Fruit fly (Drosophila melanogaster) whole organism, prepupa: Measurements from ENCODE around the gene CG33721.
A peak's percentile ranks its signal among the peaks of the same experiment; 100 is the strongest.

Experiments used
- Blimp-1 ChIP-seq: fragments of 200-800 bp; sonication (Bioruptor generic); optimal IDR thresholded peaks from 3 replicates; lab custom pipeline; 2017; ENCODE audit warnings: missing biosample characterization, missing genetic modification characterization, mild to moderate bottlenecking, moderate library complexity, missing genetic modification reagents
- CG10631 ChIP-seq: fragments of 200-800 bp; sonication (Bioruptor generic); optimal IDR thresholded peaks from 2 replicates; lab custom pipeline; 2016; ENCODE audit warnings: missing biosample characterization, missing genetic modification characterization
- CG11294 ChIP-seq: fragments of 200-800 bp; sonication (Bioruptor generic); IDR thresholded peaks from 2 replicates; pipeline ENCODE4 v1.3.6; 2022; ENCODE audit warnings: missing biosample characterization, missing genetic modification characterization
- CG11762 ChIP-seq: fragments of 200-800 bp; sonication (Bioruptor generic); optimal IDR thresholded peaks from 3 replicates; lab custom pipeline; 2016; ENCODE audit warnings: missing biosample characterization, missing genetic modification characterization; ENCODE audit not compliant: insufficient read depth
- CG15336 ChIP-seq: fragments of 200-800 bp; sonication (Bioruptor generic); IDR thresholded peaks from 2 replicates; pipeline ENCODE4 v1.3.6; 2022; ENCODE audit warnings: missing biosample characterization, missing genetic modification characterization
- CG1621 ChIP-seq: fragments of 200-800 bp; sonication (Bioruptor generic); optimal IDR thresholded peaks from 3 replicates; lab custom pipeline; 2018; ENCODE audit warnings: missing biosample characterization, mild to moderate bottlenecking, missing genetic modification characterization
- CG16779 ChIP-seq: fragments of 200-800 bp; sonication (Bioruptor generic); optimal IDR thresholded peaks from 3 replicates; lab custom pipeline; 2017; ENCODE audit warnings: missing biosample characterization, mild to moderate bottlenecking, missing genetic modification characterization
- CG3032 ChIP-seq: fragments of 200-800 bp; optimal IDR thresholded peaks from 2 replicates; lab custom pipeline; 2019; ENCODE audit warnings: missing biosample characterization, mild to moderate bottlenecking, missing genetic modification characterization, moderate library complexity
- CG31627 ChIP-seq: fragments of 200-800 bp; sonication (Bioruptor generic); optimal IDR thresholded peaks from 3 replicates; lab custom pipeline; 2016; ENCODE audit warnings: missing biosample characterization, missing genetic modification characterization
- CG32006 ChIP-seq: fragments of 200-800 bp; sonication (Bioruptor generic); optimal IDR thresholded peaks from 3 replicates; lab custom pipeline; 2017; ENCODE audit warnings: missing biosample characterization, mild to moderate bottlenecking, missing genetic modification characterization
- CG34406 ChIP-seq: fragments of 200-800 bp; sonication (Bioruptor generic); optimal IDR thresholded peaks from 3 replicates; lab custom pipeline; 2016; ENCODE audit warnings: missing biosample characterization, missing genetic modification characterization
- CG3919 ChIP-seq: fragments of 200-800 bp; sonication (Bioruptor generic); optimal IDR thresholded peaks from 3 replicates; lab custom pipeline; 2016; ENCODE audit warnings: missing biosample characterization, missing genetic modification characterization
- CG4318 ChIP-seq: fragments of 200-800 bp; sonication (Bioruptor generic); optimal IDR thresholded peaks from 3 replicates; lab custom pipeline; 2017; ENCODE audit warnings: missing biosample characterization, mild to moderate bottlenecking, missing genetic modification characterization
- CG6163 ChIP-seq: fragments of 200-800 bp; sonication (Bioruptor generic); IDR thresholded peaks from 3 replicates; pipeline ENCODE4 v1.3.6; 2022; ENCODE audit warnings: missing biosample characterization, missing genetic modification characterization
- CG6276 ChIP-seq: fragments of 200-800 bp; sonication (Bioruptor generic); optimal IDR thresholded peaks from 2 replicates; lab custom pipeline; 2017; ENCODE audit warnings: missing biosample characterization, mild to moderate bottlenecking, missing genetic modification characterization
- CG6792 ChIP-seq: fragments of 200-800 bp; sonication (Bioruptor generic); optimal IDR thresholded peaks from 3 replicates; lab custom pipeline; 2016; ENCODE audit warnings: missing biosample characterization, missing genetic modification characterization
- CG6854 ChIP-seq: fragments of 200-800 bp; sonication (Bioruptor generic); optimal IDR thresholded peaks from 2 replicates; lab custom pipeline; 2017; ENCODE audit warnings: missing biosample characterization, mild to moderate bottlenecking, missing genetic modification characterization
- CG7368 ChIP-seq: fragments of 200-800 bp; sonication (Bioruptor generic); optimal IDR thresholded peaks from 3 replicates; lab custom pipeline; 2016; ENCODE audit warnings: missing biosample characterization, missing genetic modification characterization
- CG8119 ChIP-seq: fragments of 200-800 bp; sonication (Bioruptor generic); IDR thresholded peaks from 3 replicates; pipeline ENCODE4 v1.3.6; 2022; ENCODE audit warnings: missing biosample characterization, missing genetic modification characterization
- CG8319 ChIP-seq: fragments of 200-800 bp; sonication (Bioruptor generic); optimal IDR thresholded peaks from 3 replicates; lab custom pipeline; 2016; ENCODE audit warnings: missing biosample characterization, missing genetic modification characterization
- CG8632 ChIP-seq: fragments of 200-800 bp; sonication (Bioruptor generic); optimal IDR thresholded peaks from 3 replicates; lab custom pipeline; 2016; ENCODE audit warnings: missing biosample characterization, missing genetic modification characterization
- CG9139 ChIP-seq: fragments of 200-800 bp; sonication (Bioruptor generic); optimal IDR thresholded peaks from 3 replicates; lab custom pipeline; 2017; ENCODE audit warnings: missing biosample characterization, mild to moderate bottlenecking, missing genetic modification characterization
- Eip75B ChIP-seq: fragments of 200-800 bp; sonication (Bioruptor generic); optimal IDR thresholded peaks from 3 replicates; lab custom pipeline; 2016; ENCODE audit warnings: missing biosample characterization, missing genetic modification characterization
- Eip78C ChIP-seq: fragments of 200-800 bp; sonication (Bioruptor generic); peaks from one replicate; lab custom pipeline; 2016; ENCODE audit warnings: missing biosample characterization, missing genetic modification characterization
- Eip93F ChIP-seq: fragments of 200-800 bp; sonication (Bioruptor generic); optimal IDR thresholded peaks from 2 replicates; lab custom pipeline; 2016; ENCODE audit warnings: missing biosample characterization, mild to moderate bottlenecking, missing genetic modification characterization
- Ets21C ChIP-seq: fragments of 200-800 bp; sonication (Bioruptor generic); optimal IDR thresholded peaks from 3 replicates; lab custom pipeline; 2016; ENCODE audit warnings: missing biosample characterization, missing genetic modification characterization
- Ets96B ChIP-seq: fragments of 200-800 bp; optimal IDR thresholded peaks from 2 replicates; lab custom pipeline; 2019; ENCODE audit warnings: missing biosample characterization, mild to moderate bottlenecking, missing genetic modification characterization, moderate library complexity
- Gug ChIP-seq: fragments of 200-800 bp; sonication (Bioruptor generic); IDR thresholded peaks from 2 replicates; pipeline ENCODE4 v1.3.6; 2022; ENCODE audit warnings: missing biosample characterization, missing genetic modification characterization
- Hr38 ChIP-seq: sonication (Bioruptor generic); optimal IDR thresholded peaks from 2 replicates; lab custom pipeline; 2016; ENCODE audit warnings: missing biosample characterization, missing genetic modification characterization
- Hr4 ChIP-seq: fragments of 200-800 bp; sonication (Bioruptor generic); optimal IDR thresholded peaks from 3 replicates; lab custom pipeline; 2016; ENCODE audit warnings: missing biosample characterization, missing genetic modification characterization
- Lpt ChIP-seq: fragments of 200-800 bp; sonication (Bioruptor generic); optimal IDR thresholded peaks from 3 replicates; lab custom pipeline; 2016; ENCODE audit warnings: missing biosample characterization, missing genetic modification characterization
- Met ChIP-seq: fragments of 200-800 bp; sonication (Bioruptor generic); optimal IDR thresholded peaks from 3 replicates; lab custom pipeline; 2016; ENCODE audit warnings: missing biosample characterization, missing genetic modification characterization
- OdsH ChIP-seq: fragments of 200-800 bp; sonication (Bioruptor generic); optimal IDR thresholded peaks from 3 replicates; lab custom pipeline; 2016; ENCODE audit warnings: missing biosample characterization, missing genetic modification characterization
- Sox102F ChIP-seq: fragments of 200-800 bp; sonication (Bioruptor generic); optimal IDR thresholded peaks from 2 replicates; lab custom pipeline; 2016; ENCODE audit warnings: missing biosample characterization, mild to moderate bottlenecking, missing genetic modification characterization
- Sox14 ChIP-seq: fragments of 200-800 bp; sonication (Bioruptor generic); optimal IDR thresholded peaks from 3 replicates; lab custom pipeline; 2016; ENCODE audit warnings: missing biosample characterization, missing genetic modification characterization
- Sox15 ChIP-seq: fragments of 200-800 bp; sonication (Bioruptor generic); optimal IDR thresholded peaks from 3 replicates; lab custom pipeline; 2016; ENCODE audit warnings: missing biosample characterization, missing genetic modification characterization
- achi ChIP-seq: fragments of 200-800 bp; sonication (Bioruptor generic); optimal IDR thresholded peaks from 3 replicates; lab custom pipeline; 2016; ENCODE audit warnings: missing biosample characterization, missing genetic modification characterization
- acj6 ChIP-seq: fragments of 200-800 bp; sonication (Bioruptor generic); optimal IDR thresholded peaks from 3 replicates; lab custom pipeline; 2016; ENCODE audit warnings: missing biosample characterization, missing genetic modification characterization
- cyc ChIP-seq: fragments of 200-800 bp; sonication (Bioruptor generic); optimal IDR thresholded peaks from 3 replicates; lab custom pipeline; 2016; ENCODE audit warnings: missing biosample characterization, missing genetic modification characterization
- dac ChIP-seq: fragments of 200-800 bp; sonication (Bioruptor generic); optimal IDR thresholded peaks from 2 replicates; lab custom pipeline; 2017; ENCODE audit warnings: missing biosample characterization, mild to moderate bottlenecking, missing genetic modification characterization
- dsx ChIP-seq: fragments of 200-800 bp; optimal IDR thresholded peaks from 3 replicates; lab custom pipeline; 2019; ENCODE audit warnings: missing biosample characterization, mild to moderate bottlenecking, missing genetic modification characterization, moderate library complexity; ENCODE audit not compliant: poor library complexity, severe bottlenecking
- eg ChIP-seq: fragments of 200-800 bp; sonication (Bioruptor generic); IDR thresholded peaks from 3 replicates; pipeline ENCODE4 v1.3.6; 2022; ENCODE audit warnings: missing biosample characterization, missing genetic modification characterization
- esn ChIP-seq: fragments of 200-800 bp; sonication (Bioruptor generic); optimal IDR thresholded peaks from 2 replicates; lab custom pipeline; 2016; ENCODE audit warnings: missing biosample characterization, mild to moderate bottlenecking, missing genetic modification characterization, moderate library complexity
- fd59A ChIP-seq: fragments of 200-800 bp; sonication (Bioruptor generic); optimal IDR thresholded peaks from 2 replicates; lab custom pipeline; 2017; ENCODE audit warnings: missing biosample characterization, mild to moderate bottlenecking, missing genetic modification characterization, missing genetic modification reagents
- fd85E ChIP-seq: fragments of 200-800 bp; sonication (Bioruptor generic); optimal IDR thresholded peaks from 3 replicates; lab custom pipeline; 2016; ENCODE audit warnings: missing biosample characterization, missing genetic modification characterization
- fkh ChIP-seq: fragments of 200-800 bp; sonication (Bioruptor generic); optimal IDR thresholded peaks from 3 replicates; lab custom pipeline; 2017; ENCODE audit warnings: missing biosample characterization, mild to moderate bottlenecking, missing genetic modification characterization, moderate library complexity
- lz ChIP-seq: fragments of 200-800 bp; sonication (Bioruptor generic); optimal IDR thresholded peaks from 3 replicates; lab custom pipeline; 2016; ENCODE audit warnings: missing biosample characterization, missing genetic modification characterization
- salr ChIP-seq, 2 experiments: fragments of 200-800 bp; sonication (Bioruptor generic); optimal IDR thresholded peaks; 3 replicates each; lab custom pipeline; 2016 to 2018; ENCODE audit warnings: missing biosample characterization in 2 of 2, missing genetic modification characterization in 2 of 2, mild to moderate bottlenecking in 1 of 2
- spab ChIP-seq: fragments of 200-800 bp; sonication (Bioruptor generic); optimal IDR thresholded peaks from 2 replicates; lab custom pipeline; 2017; ENCODE audit warnings: missing biosample characterization, mild to moderate bottlenecking, missing genetic modification characterization, missing genetic modification reagents
- ss ChIP-seq, 2 experiments: fragments of 200-800 bp; sonication (Bioruptor generic); optimal IDR thresholded peaks; 2 replicates in 1 of 2; 3 replicates in 1 of 2; lab custom pipeline; 2017 to 2018; ENCODE audit warnings: mild to moderate bottlenecking in 2 of 2, missing biosample characterization in 2 of 2, missing genetic modification characterization in 2 of 2, moderate library complexity in 1 of 2
- svp ChIP-seq: fragments of 200-800 bp; sonication (Bioruptor generic); peaks from one replicate; lab custom pipeline; 2016; ENCODE audit warnings: missing biosample characterization, missing genetic modification characterization
- topi ChIP-seq: fragments of 200-800 bp; sonication (Bioruptor generic); optimal IDR thresholded peaks from 3 replicates; lab custom pipeline; 2016; ENCODE audit warnings: missing biosample characterization, missing genetic modification characterization

CG33721 gene

dm6 chr3R:22324736-22325135, 6.1 kb upstream of the CG33721 start:
- peak; percentile 33 for TF ChIP-seq topi
- peak in 1 of 2 experiments; percentile 74 for TF ChIP-seq ss (GFP tag; optimal IDR thresholded peaks at IDR 0.05; lab: Kevin White, UChicago)
- TF ChIP-seq CG10631 (GFP tag; lab: Kevin White, UChicago) = peak; percentile 79
- peak; percentile 56 for TF ChIP-seq CG6792 (GFP tag; lab: Kevin White, UChicago)
- TF ChIP-seq fkh (GFP tag; lab: Kevin White, UChicago) = no peak
- TF ChIP-seq cyc (GFP tag; lab: Kevin White, UChicago) = no peak
- peak; percentile 38 for TF ChIP-seq Eip75B (GFP tag; lab: Kevin White, UChicago)
- peak; percentile 17 for TF ChIP-seq Lpt
- TF ChIP-seq acj6 (GFP tag; lab: Kevin White, UChicago) = peak; percentile 66
- TF ChIP-seq Ets21C (GFP tag; lab: Kevin White, UChicago) = no peak
- TF ChIP-seq Blimp-1 (GFP tag; lab: Kevin White, UChicago) = no peak
- 0 out of 2 replicates have a peak, but pooled peaks have one; percentile 43 for TF ChIP-seq CG11294 (GFP tag; lab: Robert Waterston, UW)
- TF ChIP-seq CG31627 (GFP tag; lab: Kevin White, UChicago) = no peak
- peak; percentile 4 for TF ChIP-seq dac
- peak; percentile 66 for TF ChIP-seq CG9139 (GFP tag; lab: Kevin White, UChicago)
- TF ChIP-seq CG3032 (tag; lab: Kevin White, UChicago) = peak; percentile 77
- peak; percentile 16; the same call in 1 of the 2 replicates for TF ChIP-seq Gug (GFP tag; lab: Robert Waterston, UW)
- peak; percentile 21 for TF ChIP-seq CG8319
- TF ChIP-seq Eip93F = no peak
- no peak for TF ChIP-seq CG6854
- peak; percentile 83 for TF ChIP-seq Eip78C
- peak; percentile 63 for TF ChIP-seq CG6276
- TF ChIP-seq CG15336 (GFP tag; lab: Robert Waterston, UW) = peak; percentile 73
- TF ChIP-seq CG1621 (tag; lab: Kevin White, UChicago) = peak; percentile 66
- peak; percentile 45 for TF ChIP-seq CG4318
- peak; percentile 31 for TF ChIP-seq lz (GFP tag; lab: Kevin White, UChicago)
- no peak for TF ChIP-seq fd85E (GFP tag; lab: Kevin White, UChicago)
- peak; percentile 60 for TF ChIP-seq CG8632
- peak; percentile 65 for TF ChIP-seq spab (GFP tag; lab: Kevin White, UChicago)
- TF ChIP-seq fd59A (GFP tag; lab: Kevin White, UChicago) = peak; percentile 41
- peak; percentile 70 for TF ChIP-seq OdsH (GFP tag; lab: Kevin White, UChicago)
- peak; percentile 52 for TF ChIP-seq CG16779 (tag; lab: Kevin White, UChicago)
- TF ChIP-seq Hr4 (GFP tag; lab: Kevin White, UChicago) = peak; percentile 44
- no peak for TF ChIP-seq Hr38
- peak; percentile 72 for TF ChIP-seq achi (GFP tag; lab: Kevin White, UChicago)
- peak; percentile 43 for TF ChIP-seq esn (GFP tag; lab: Kevin White, UChicago)
- TF ChIP-seq CG3919 = peak; percentile 72
- TF ChIP-seq CG32006 (GFP tag; lab: Kevin White, UChicago) = peak; percentile 77
- no peak for TF ChIP-seq Sox102F (GFP tag; lab: Kevin White, UChicago)
- peak; percentile 66 for TF ChIP-seq CG8119
- peak; percentile 70 for TF ChIP-seq CG6163 (GFP tag; lab: Robert Waterston, UW)
- TF ChIP-seq Sox14 (GFP tag; lab: Kevin White, UChicago) = peak; percentile 33
- peak; percentile 0 for TF ChIP-seq Met
- peak; percentile 37 for TF ChIP-seq CG7368 (GFP tag; lab: Kevin White, UChicago)
- peak; percentile 68 for TF ChIP-seq CG34406 (GFP tag; lab: Kevin White, UChicago)
- peak; percentile 35 to 39 for TF ChIP-seq salr (GFP tag; optimal IDR thresholded peaks at IDR 0.05; lab: Kevin White, UChicago)
- peak; percentile 77 for TF ChIP-seq Ets96B (tag; lab: Kevin White, UChicago)
- TF ChIP-seq svp (GFP tag; lab: Kevin White, UChicago) = peak; percentile 63
- TF ChIP-seq CG11762 = peak; percentile 18
- TF ChIP-seq eg = 0 out of 3 replicates have a peak, but pooled peaks have one; percentile 51
- TF ChIP-seq Sox15 = peak; percentile 11
- peak; percentile 69 for TF ChIP-seq dsx (GFP tag; lab: Kevin White, UChicago)
